Fruit fly (Drosophila melanogaster): ENCODE results near the gene Srp54.

dm6 chr2L:9882393-9882971, 30.2 kb upstream of the Srp54 start:
- TF ChIP-seq Hr78 (GFP tag; optimal IDR thresholded peaks at IDR 0.05), result no peak
- no peak for TF ChIP-seq br (GFP tag; optimal IDR thresholded peaks at IDR 0.05)
- TF ChIP-seq Dfd (GFP tag; optimal IDR thresholded peaks at IDR 0.05), result no peak
- no peak for TF ChIP-seq foxo (GFP tag; optimal IDR thresholded peaks at IDR 0.05)
- no peak for TF ChIP-seq usp (GFP tag; optimal IDR thresholded peaks at IDR 0.05)
- no peak for TF ChIP-seq fru (GFP tag; optimal IDR thresholded peaks at IDR 0.05)
- TF ChIP-seq jim (GFP tag; optimal IDR thresholded peaks at IDR 0.05), result no peak
- TF ChIP-seq dsf (GFP tag; optimal IDR thresholded peaks at IDR 0.05; ENCODE audit: borderline replicate concordance), result no peak
- TF ChIP-seq CrebA (GFP tag; optimal IDR thresholded peaks at IDR 0.05; ENCODE audit: borderline replicate concordance), result no peak
- TF ChIP-seq Vsx2 (GFP tag; optimal IDR thresholded peaks at IDR 0.05; ENCODE audit: partially characterized antibody), result no peak
